Worm (Caenorhabditis elegans): ENCODE data around the gene stt-3.

DNA sequence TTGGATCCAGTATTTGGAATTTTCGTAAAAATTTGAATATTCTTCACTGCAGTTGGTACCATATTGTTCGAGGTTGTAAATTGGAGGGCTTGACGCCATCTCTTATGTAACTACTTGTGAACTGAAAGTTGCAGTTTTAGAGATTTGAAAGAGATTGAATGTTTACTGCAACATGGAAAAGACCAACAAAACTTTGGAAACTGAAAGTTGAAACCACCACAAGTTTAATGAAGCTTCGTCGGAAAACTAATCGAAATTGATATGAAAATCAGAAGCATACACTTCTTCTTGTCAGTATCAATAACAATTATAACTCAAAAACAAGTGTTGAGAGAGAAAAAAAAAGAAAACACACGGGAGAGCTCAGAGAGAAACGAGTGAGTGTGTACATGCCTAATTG is 19.6 kb downstream of the stt-3 start, which contains the start of gene srg-7:
- TF ChIP-seq skn-1 (tag; optimal IDR thresholded peaks at IDR 0.05) (no peak), peb-1 (tag; optimal IDR thresholded peaks at IDR 0.05) (no peak)

Measured in whole organism, L2 larva.